Worm (Caenorhabditis elegans) whole organism, L4 larva: Measurements from ENCODE around the gene npp-3.

Experiments used
- F10B5.3 ChIP-seq: sonication (generic microtip); optimal IDR thresholded peaks from 2 replicates; lab custom pipeline; 2016; ENCODE audit warnings: mild to moderate bottlenecking, missing genetic modification characterization, missing compliant biosample characterization
- F26F4.8 ChIP-seq: fragments of 200-800 bp; sonication (Bioruptor generic); conservative IDR thresholded peaks from 2 replicates; pipeline ENCODE4 v1.3.6; 2022; ENCODE audit warnings: missing genetic modification characterization, missing compliant biosample characterization
- F37D6.2 ChIP-seq: sonication (generic microtip); optimal IDR thresholded peaks from 2 replicates; lab custom pipeline; 2016; ENCODE audit warnings: mild to moderate bottlenecking, missing genetic modification characterization, missing compliant biosample characterization
- F44E2.7 ChIP-seq: fragments of 200-800 bp; sonication (Bioruptor generic); IDR thresholded peaks from 2 replicates; pipeline ENCODE4 v2.1.2; 2022; ENCODE audit warnings: missing genetic modification characterization, missing compliant biosample characterization
- T20F7.1 ChIP-seq: fragments of 200-800 bp; sonication (Bioruptor generic); optimal IDR thresholded peaks from 2 replicates; lab custom pipeline; 2018; ENCODE audit warnings: mild to moderate bottlenecking, missing genetic modification characterization, missing compliant biosample characterization
- T26A8.4 ChIP-seq: fragments of 200-800 bp; sonication (Bioruptor generic); IDR thresholded peaks from 2 replicates; pipeline ENCODE4 v1.3.6; 2022; ENCODE audit warnings: missing genetic modification characterization, missing compliant biosample characterization
- Y75B8A.6 ChIP-seq: fragments of 200-800 bp; sonication (Bioruptor generic); IDR thresholded peaks from 2 replicates; pipeline ENCODE4 v1.3.6; 2022; ENCODE audit warnings: missing genetic modification reagents, missing genetic modification characterization, missing compliant biosample characterization
- ZK337.2 ChIP-seq: fragments of 200-800 bp; sonication (Bioruptor generic); IDR thresholded peaks from 2 replicates; pipeline ENCODE4 v1.3.6; 2022; ENCODE audit warnings: missing genetic modification reagents, missing genetic modification characterization, missing compliant biosample characterization
- arid-1 ChIP-seq: fragments of 200-800 bp; sonication (Bioruptor generic); conservative IDR thresholded peaks from 2 replicates; pipeline ENCODE4 v1.3.6; 2022; ENCODE audit warnings: missing genetic modification reagents, missing genetic modification characterization, missing compliant biosample characterization
- ceh-20 ChIP-seq: fragments of 200-800 bp; sonication (Bioruptor generic); IDR thresholded peaks from 2 replicates; pipeline ENCODE4 v1.3.6; 2022; ENCODE audit warnings: missing genetic modification reagents, missing genetic modification characterization, missing compliant biosample characterization
- ceh-32 ChIP-seq: sonication (generic microtip); optimal IDR thresholded peaks from 2 replicates; lab custom pipeline; 2016; ENCODE audit warnings: mild to moderate bottlenecking, missing genetic modification characterization, missing compliant biosample characterization; ENCODE audit not compliant: poor library complexity
- ceh-62 ChIP-seq: sonication (generic microtip); optimal IDR thresholded peaks from 2 replicates; lab custom pipeline; 2017; ENCODE audit warnings: missing biosample characterization, missing genetic modification characterization
- ces-1 ChIP-seq: fragments of 150-350 bp; sonication (generic microtip); optimal IDR thresholded peaks from 4 replicates; lab custom pipeline; 2014; ENCODE audit warnings: missing biosample characterization, missing genetic modification reagents, missing genetic modification characterization
- cey-2 ChIP-seq: sonication (generic microtip); optimal IDR thresholded peaks from 3 replicates; lab custom pipeline; 2017; ENCODE audit warnings: missing genetic modification characterization, mild to moderate bottlenecking, missing compliant biosample characterization, antibody characterized with exemption, borderline replicate concordance; ENCODE audit not compliant: insufficient read depth
- daf-16 ChIP-seq, 3 experiments: sonication (generic microtip); optimal IDR thresholded peaks; 2 replicates each; lab custom pipeline; 2016 to 2017; ENCODE audit warnings: missing genetic modification characterization in 3 of 3, missing genetic modification reagents in 3 of 3, mild to moderate bottlenecking in 2 of 3, missing compliant biosample characterization in 2 of 3, missing biosample characterization in 1 of 3, moderate library complexity in 1 of 3
- daf-8 ChIP-seq: fragments of 200-800 bp; sonication (Bioruptor generic); IDR thresholded peaks from 2 replicates; pipeline ENCODE4 v1.3.6; 2022; ENCODE audit warnings: missing genetic modification characterization, missing compliant biosample characterization
- duxl-1 ChIP-seq: sonication (generic microtip); optimal IDR thresholded peaks from 2 replicates; lab custom pipeline; 2016; ENCODE audit warnings: mild to moderate bottlenecking, missing genetic modification characterization, moderate library complexity, missing compliant biosample characterization; ENCODE audit not compliant: poor library complexity
- egl-27 ChIP-seq: sonication (generic microtip); optimal IDR thresholded peaks from 3 replicates; lab custom pipeline; 2017; ENCODE audit warnings: missing biosample characterization, missing genetic modification reagents, missing genetic modification characterization
- fkh-10 ChIP-seq: fragments of 150-350 bp; optimal IDR thresholded peaks from 2 replicates; lab custom pipeline; 2014; ENCODE audit warnings: missing biosample characterization, missing genetic modification reagents, missing genetic modification characterization
- fos-1 ChIP-seq: fragments of 150-350 bp; optimal IDR thresholded peaks from 2 replicates; lab custom pipeline; 2014; ENCODE audit warnings: missing biosample characterization, missing genetic modification characterization
- hif-1 ChIP-seq, 2 experiments: sonication (generic microtip); optimal IDR thresholded peaks; 2 replicates each; lab custom pipeline; 2016 to 2017; ENCODE audit warnings: missing compliant biosample characterization in 2 of 2, missing genetic modification characterization in 2 of 2, missing genetic modification reagents in 2 of 2, missing genotype in 2 of 2, mild to moderate bottlenecking in 1 of 2
- jun-1 ChIP-seq: fragments of 150-350 bp; optimal IDR thresholded peaks from 2 replicates; lab custom pipeline; 2014; ENCODE audit warnings: missing biosample characterization, missing genetic modification reagents, missing genetic modification characterization
- lim-7 ChIP-seq: fragments of 200-800 bp; sonication (Bioruptor generic); IDR thresholded peaks from 2 replicates; pipeline ENCODE4 v1.3.6; 2022; ENCODE audit warnings: missing genetic modification characterization, missing compliant biosample characterization
- lin-1 ChIP-seq: fragments of 200-800 bp; sonication (Bioruptor generic); IDR thresholded peaks from 2 replicates; pipeline ENCODE4 v1.3.6; 2022; ENCODE audit warnings: missing genetic modification reagents, missing genetic modification characterization, missing compliant biosample characterization
- lin-13 ChIP-seq: fragments of 150-350 bp; optimal IDR thresholded peaks from 2 replicates; lab custom pipeline; 2014; ENCODE audit warnings: missing biosample characterization, missing genetic modification reagents, missing genetic modification characterization
- lin-15B ChIP-seq: fragments of 150-350 bp; sonication (generic microtip); optimal IDR thresholded peaks from 3 replicates; lab custom pipeline; 2014; ENCODE audit warnings: missing biosample characterization, missing genetic modification characterization
- lin-38 ChIP-seq: fragments of 200-800 bp; sonication (Bioruptor generic); IDR thresholded peaks from 2 replicates; pipeline ENCODE4 v1.3.6; 2022; ENCODE audit warnings: missing genetic modification reagents, missing genetic modification characterization, missing compliant biosample characterization
- lsy-2 ChIP-seq, 2 experiments: fragments of 150-350 bp in 1 of 2; sonication (generic microtip) in 1 of 2; optimal IDR thresholded peaks; 2 replicates each; lab custom pipeline; 2014 to 2017; ENCODE audit warnings: missing biosample characterization in 2 of 2, missing genetic modification characterization in 2 of 2
- madf-5 ChIP-seq, 2 experiments: fragments of 200-800 bp; sonication (Bioruptor generic); IDR thresholded peaks; 2 replicates each; pipeline ENCODE4 v1.3.6; 2022; ENCODE audit warnings: missing compliant biosample characterization in 2 of 2, missing genetic modification characterization in 2 of 2
- madf-9 ChIP-seq: fragments of 200-800 bp; sonication (Bioruptor generic); conservative IDR thresholded peaks from 2 replicates; pipeline ENCODE4 v1.3.6; 2022; ENCODE audit warnings: missing genetic modification reagents, missing genetic modification characterization, missing compliant biosample characterization
- mdt-29 ChIP-seq: fragments of 200-800 bp; sonication (Bioruptor generic); IDR thresholded peaks from 2 replicates; pipeline ENCODE4 v1.3.6; 2022; ENCODE audit warnings: missing genetic modification reagents, missing genetic modification characterization, missing compliant biosample characterization
- mxl-2 ChIP-seq: fragments of 200-800 bp; sonication (Bioruptor generic); conservative IDR thresholded peaks from 2 replicates; pipeline ENCODE4 v1.3.6; 2022; ENCODE audit warnings: missing genetic modification reagents, missing genetic modification characterization, missing compliant biosample characterization
- nhr-111 ChIP-seq: fragments of 200-800 bp; sonication (Bioruptor generic); optimal IDR thresholded peaks from 2 replicates; lab custom pipeline; 2018; ENCODE audit warnings: mild to moderate bottlenecking, missing genetic modification characterization, missing compliant biosample characterization
- nhr-237 ChIP-seq: sonication (generic microtip); optimal IDR thresholded peaks from 2 replicates; lab custom pipeline; 2017; ENCODE audit warnings: missing biosample characterization, missing genetic modification characterization
- nhr-77 ChIP-seq: fragments of 150-350 bp; optimal IDR thresholded peaks from 2 replicates; lab custom pipeline; 2014; ENCODE audit warnings: missing biosample characterization, missing genetic modification characterization
- pqm-1 ChIP-seq: sonication (generic microtip); optimal IDR thresholded peaks from 2 replicates; lab custom pipeline; 2017; ENCODE audit warnings: missing biosample characterization, missing genetic modification characterization
- set-16 ChIP-seq: fragments of 200-800 bp; sonication (Bioruptor generic); IDR thresholded peaks from 2 replicates; pipeline ENCODE4 v1.3.6; 2022; ENCODE audit warnings: missing genetic modification reagents, missing genetic modification characterization, missing compliant biosample characterization
- snpc-4 ChIP-seq: fragments of 150-350 bp; optimal IDR thresholded peaks from 2 replicates; lab custom pipeline; 2014; ENCODE audit warnings: missing biosample characterization, missing genetic modification characterization
- unc-130 ChIP-seq: sonication (generic microtip); optimal IDR thresholded peaks from 2 replicates; lab custom pipeline; 2016; ENCODE audit warnings: missing genetic modification reagents, missing genetic modification characterization, missing compliant biosample characterization
- vab-7 ChIP-seq: fragments of 200-800 bp; sonication (Bioruptor generic); IDR thresholded peaks from 2 replicates; pipeline ENCODE4 v1.3.6; 2022; ENCODE audit warnings: missing genetic modification reagents, missing genetic modification characterization, missing compliant biosample characterization
- zag-1 ChIP-seq: fragments of 150-350 bp; optimal IDR thresholded peaks from 2 replicates; lab custom pipeline; 2014; ENCODE audit warnings: missing biosample characterization, missing genetic modification characterization
- ztf-7 ChIP-seq: fragments of 150-350 bp; optimal IDR thresholded peaks from 2 replicates; lab custom pipeline; 2014; ENCODE audit warnings: missing biosample characterization, missing genetic modification characterization

npp-3 gene

DNA sequence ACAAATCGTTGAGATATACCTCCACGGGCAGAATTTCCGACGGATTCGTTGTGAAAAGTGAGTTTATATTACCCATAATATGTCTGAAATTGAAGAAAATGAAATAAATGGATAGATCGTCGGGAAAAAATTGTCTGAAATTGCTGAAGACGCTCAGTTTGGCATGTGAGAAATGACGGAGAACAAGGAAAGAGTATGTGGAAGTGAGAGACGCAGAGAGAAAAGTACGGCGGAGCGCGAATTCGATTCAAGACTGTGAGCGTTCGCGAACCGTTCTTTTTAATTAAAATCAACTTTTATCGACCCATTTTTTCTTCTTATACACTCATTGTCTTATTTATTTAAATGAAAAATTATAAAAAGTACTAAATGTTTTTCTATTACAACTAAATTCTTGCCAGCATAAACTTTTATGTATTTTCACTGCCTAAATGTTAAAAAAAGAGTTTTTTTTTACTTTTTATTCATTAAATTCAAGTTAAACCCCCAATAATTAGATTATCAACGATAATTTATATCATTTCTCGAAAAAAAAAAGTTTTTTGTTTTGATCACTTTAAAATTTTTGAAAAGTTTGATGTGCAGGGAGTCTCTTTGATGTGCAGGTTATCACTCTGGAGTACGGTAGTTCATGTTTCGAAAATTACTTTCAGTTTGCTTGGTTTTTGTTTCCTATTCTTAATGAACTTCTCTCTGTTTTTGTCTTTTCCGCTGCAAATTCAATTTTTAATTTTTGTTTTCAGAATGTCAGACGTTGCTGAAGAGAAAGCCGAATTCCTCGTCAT is 41.4 kb upstream of the npp-3 start, which contains the start of the genes vps-15 and hmg-12 (continued):
- TF ChIP-seq duxl-1 (tag; lab: Kevin White, UChicago): no peak
- TF ChIP-seq lin-15B (tag; lab: Kevin White, UChicago): no peak
- TF ChIP-seq F10B5.3 (tag; lab: Kevin White, UChicago): no peak
- TF ChIP-seq T20F7.1: no peak
- TF ChIP-seq lim-7: no peak
- no peak for TF ChIP-seq nhr-237 (tag; lab: Kevin White, UChicago)
- TF ChIP-seq madf-9 (GFP tag; lab: Robert Waterston, UW): no peak
- no peak for TF ChIP-seq ces-1 (GFP tag; lab: Kevin White, UChicago)
- no peak for TF ChIP-seq nhr-111 (GFP tag; lab: Kevin White, UChicago)
- TF ChIP-seq fos-1 (tag; lab: Kevin White, UChicago): no peak
- no peak for TF ChIP-seq lin-1
- TF ChIP-seq mxl-2 (GFP tag; lab: Robert Waterston, UW): no peak
- no peak for TF ChIP-seq mdt-29 (GFP tag; lab: Robert Waterston, UW)
- no peak for TF ChIP-seq daf-8
- no peak for TF ChIP-seq F37D6.2 (tag; lab: Kevin White, UChicago)
- TF ChIP-seq egl-27 (tag; lab: Kevin White, UChicago): no peak
- TF ChIP-seq fkh-10 (GFP tag; lab: Kevin White, UChicago): no peak
- TF ChIP-seq madf-5 (GFP tag; IDR thresholded peaks at IDR 0.05; lab: Robert Waterston, UW): no peak
- no peak for TF ChIP-seq ceh-20 (GFP tag; lab: Robert Waterston, UW)
- TF ChIP-seq Y75B8A.6: no peak
- TF ChIP-seq daf-16 (GFP tag; optimal IDR thresholded peaks at IDR 0.05; lab: Kevin White, UChicago): no peak
- TF ChIP-seq daf-16 (tag; optimal IDR thresholded peaks at IDR 0.05; lab: Kevin White, UChicago): peak; percentile 7
- TF ChIP-seq vab-7 (GFP tag; lab: Robert Waterston, UW): no peak
- no peak for TF ChIP-seq F26F4.8 (GFP tag; lab: Robert Waterston, UW)
- TF ChIP-seq ceh-62: no peak
- peak; percentile 18 for TF ChIP-seq unc-130 (GFP tag; lab: Kevin White, UChicago)
- no peak for TF ChIP-seq cey-2 (tag; lab: Kevin White, UChicago)
- no peak for TF ChIP-seq nhr-77 (tag; lab: Kevin White, UChicago)
- peak in 1 of 2 experiments; percentile 95 for TF ChIP-seq lsy-2 (tag; optimal IDR thresholded peaks at IDR 0.05; lab: Kevin White, UChicago)
- TF ChIP-seq lin-13: no peak
- TF ChIP-seq F44E2.7 (GFP tag; lab: Robert Waterston, UW): no peak
- no peak for TF ChIP-seq arid-1
- no peak for TF ChIP-seq ceh-32 (tag; lab: Kevin White, UChicago)
- no peak for TF ChIP-seq pqm-1 (tag; lab: Kevin White, UChicago)
- peak; percentile 9 for TF ChIP-seq ztf-7
- TF ChIP-seq snpc-4 (tag; lab: Kevin White, UChicago): no peak
- no peak for TF ChIP-seq zag-1 (tag; lab: Kevin White, UChicago)
- no peak for TF ChIP-seq hif-1 (tag; optimal IDR thresholded peaks at IDR 0.05; lab: Kevin White, UChicago)
- no peak for TF ChIP-seq lin-38
- TF ChIP-seq set-16 (GFP tag; lab: Robert Waterston, UW): no peak
- no peak for TF ChIP-seq T26A8.4 (GFP tag; lab: Robert Waterston, UW)
- TF ChIP-seq jun-1 (tag; lab: Kevin White, UChicago): no peak
- no peak for TF ChIP-seq ZK337.2 (GFP tag; lab: Robert Waterston, UW)
- TF ChIP-seq, all 104 proteins: peak for 8
